Fruit fly (Drosophila melanogaster): ENCODE measurements around the gene gammaCOP.

The gammaCOP gene

DNA sequence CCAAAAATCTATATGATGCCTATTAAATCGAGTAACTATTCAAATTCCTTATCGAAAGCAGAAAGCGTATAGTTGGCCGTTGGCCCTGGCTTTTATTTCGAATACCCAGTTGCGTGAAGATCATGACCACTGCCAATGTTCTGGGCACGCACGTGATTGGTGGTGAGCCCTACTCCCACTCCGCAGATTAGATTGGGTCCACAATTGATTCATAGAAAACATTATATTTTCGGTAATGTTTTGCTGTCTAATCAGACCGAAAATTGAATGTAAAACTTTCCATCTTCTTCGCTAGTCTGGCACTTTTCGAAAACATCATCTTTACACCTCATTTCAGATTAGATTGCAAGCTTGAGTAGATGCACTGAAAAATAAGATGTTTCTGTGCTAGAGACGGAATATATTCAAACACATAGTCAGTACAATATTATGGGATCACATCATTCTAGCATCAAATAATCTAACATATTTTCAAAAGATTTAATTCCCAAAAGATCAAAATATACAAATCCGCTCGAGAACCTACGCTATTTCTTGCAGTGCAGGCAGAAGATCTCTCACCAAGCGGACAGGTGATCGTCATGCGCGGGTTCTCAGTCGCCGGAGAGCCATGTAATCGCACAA lies 20.4 kb downstream of the gammaCOP start, which contains the start of gene CG1774:
Gene CG1774 (plus strand): TSS at position 548 of the 624 bp plus-strand sequence.
- peak; percentile 95 for TF ChIP-seq noc (tag; optimal IDR thresholded peaks at IDR 0.05)

DNA sequence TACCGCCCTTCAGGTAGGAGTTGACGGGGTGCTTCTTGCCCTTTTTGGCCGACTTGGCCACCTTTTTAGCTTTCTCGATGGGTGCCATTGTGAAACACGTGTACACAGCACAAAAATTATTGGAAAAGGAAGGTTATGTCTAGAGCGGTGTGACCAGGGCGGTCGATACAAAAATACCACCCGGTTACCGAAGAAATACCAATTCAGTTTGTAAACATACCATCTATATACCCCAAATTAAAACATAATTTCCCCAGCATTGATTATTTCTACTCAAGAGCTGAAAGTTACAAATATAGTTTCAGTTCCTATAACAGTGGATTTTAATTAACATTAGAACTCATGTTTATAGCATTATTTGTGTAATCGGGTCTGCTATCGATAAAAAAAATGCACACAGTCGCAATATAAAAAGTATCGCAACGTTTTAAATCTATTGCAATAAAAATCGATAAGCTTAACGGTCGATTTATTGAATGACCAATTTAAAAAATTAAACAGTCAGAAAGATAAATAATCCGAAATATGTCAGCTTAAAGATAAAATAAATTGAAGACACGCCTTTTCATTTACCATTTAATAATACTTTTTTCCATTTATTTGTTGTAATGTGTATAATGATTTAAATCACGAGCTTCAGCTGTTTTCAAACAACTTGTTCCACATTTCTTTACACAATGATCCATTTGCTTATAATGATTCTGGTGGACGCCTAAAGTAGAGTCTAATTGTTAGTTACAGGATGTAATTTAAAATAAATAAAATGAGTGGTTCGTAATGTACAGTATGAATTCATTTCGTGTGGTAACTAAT lies 24.3 kb downstream of the gammaCOP start, which contains the start of gene RpL6:
Gene RpL6 (minus strand): TSS at position 134 of the 813 bp plus-strand sequence.
- no peak for TF ChIP-seq noc (tag; optimal IDR thresholded peaks at IDR 0.05)

DNA sequence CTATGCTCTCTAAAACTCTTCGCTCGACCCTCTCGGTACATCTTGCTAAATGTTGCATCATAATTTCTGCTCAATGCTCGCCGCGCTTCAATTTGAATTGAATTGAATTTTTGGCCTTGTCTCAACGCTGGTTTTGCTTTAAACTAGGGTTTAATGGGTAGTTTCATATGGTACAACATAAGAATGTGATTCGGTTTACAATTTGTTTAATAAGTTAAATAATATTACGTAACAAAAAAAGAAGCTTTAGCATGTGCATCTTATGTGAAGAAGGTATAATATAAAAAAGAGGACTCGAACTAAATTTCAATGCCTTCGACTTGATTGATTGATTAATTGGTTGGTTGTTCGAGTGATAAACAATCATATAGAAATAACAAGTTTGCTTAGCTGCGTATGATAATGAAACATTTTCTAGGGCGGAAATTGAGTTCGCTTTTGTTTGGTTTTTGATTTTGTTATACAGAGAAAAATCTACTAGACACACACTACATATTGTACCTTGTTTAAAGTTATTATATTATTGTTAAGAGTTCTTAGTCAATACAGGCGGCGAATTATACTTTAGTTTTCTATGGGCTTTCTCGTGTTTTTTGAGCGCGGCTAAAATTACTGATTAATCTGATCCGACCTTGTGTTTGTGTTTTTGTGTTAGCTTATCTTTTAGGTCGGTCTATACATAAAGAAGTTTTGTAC lies 25.9 kb downstream of the gammaCOP start:
- no peak for TF ChIP-seq noc (tag; optimal IDR thresholded peaks at IDR 0.05)

DNA sequence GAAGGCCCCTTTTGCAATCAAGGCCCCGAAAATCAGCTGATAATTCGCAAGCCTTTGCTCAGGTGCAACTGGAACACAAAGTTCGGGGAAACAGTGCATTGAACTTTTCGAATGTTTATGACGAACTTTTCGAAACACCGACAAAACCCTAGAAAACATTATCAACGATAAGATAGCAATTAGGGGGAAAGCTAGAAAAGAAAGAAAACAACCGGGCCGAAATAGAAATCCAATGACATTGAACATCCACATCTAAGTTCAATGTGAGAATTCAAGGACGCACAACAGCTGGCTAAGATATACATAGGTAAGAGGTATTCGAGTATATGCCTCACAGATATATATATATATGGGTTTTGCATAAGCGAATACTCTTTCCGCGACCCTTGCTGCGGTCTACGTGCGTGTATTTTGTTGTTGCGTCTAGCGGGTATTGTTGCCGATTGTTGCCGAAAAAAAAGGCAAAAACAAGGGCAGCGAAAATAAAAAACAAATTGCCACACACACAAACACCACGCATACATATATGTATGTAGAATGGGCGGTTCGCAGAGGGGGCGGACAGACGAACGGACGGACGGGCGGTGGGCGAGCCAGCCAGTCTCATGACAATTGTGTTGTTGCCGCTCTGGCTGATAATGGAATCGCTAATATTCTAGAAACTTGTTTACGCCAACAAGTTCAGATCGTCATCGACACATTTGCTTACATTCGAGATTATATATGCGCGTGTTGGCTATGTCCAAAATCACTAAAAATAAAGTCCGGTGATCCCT lies 27.8 kb downstream of the gammaCOP start:
- peak; percentile 67 for TF ChIP-seq noc (tag; optimal IDR thresholded peaks at IDR 0.05)

DNA sequence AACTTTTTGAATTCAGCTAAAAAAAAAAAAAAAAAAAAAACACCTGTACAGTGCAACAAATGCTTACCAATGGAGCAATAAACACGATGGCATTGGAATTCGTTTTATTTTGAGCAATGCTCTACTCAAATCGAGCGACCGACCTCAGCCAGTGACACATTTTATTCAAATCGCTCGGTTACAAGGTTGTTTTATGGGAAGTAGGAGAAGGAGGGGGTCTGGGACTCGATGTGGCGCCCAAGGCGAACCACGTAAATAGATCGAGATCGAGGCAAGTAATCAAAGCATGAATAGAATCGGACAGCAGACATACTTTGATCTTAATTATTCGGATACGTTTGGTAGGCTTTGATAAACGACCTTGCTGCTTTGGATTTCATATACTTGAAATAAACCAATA lies 31.3 kb downstream of the gammaCOP start:
- TF ChIP-seq noc (tag; optimal IDR thresholded peaks at IDR 0.05) = no peak

DNA sequence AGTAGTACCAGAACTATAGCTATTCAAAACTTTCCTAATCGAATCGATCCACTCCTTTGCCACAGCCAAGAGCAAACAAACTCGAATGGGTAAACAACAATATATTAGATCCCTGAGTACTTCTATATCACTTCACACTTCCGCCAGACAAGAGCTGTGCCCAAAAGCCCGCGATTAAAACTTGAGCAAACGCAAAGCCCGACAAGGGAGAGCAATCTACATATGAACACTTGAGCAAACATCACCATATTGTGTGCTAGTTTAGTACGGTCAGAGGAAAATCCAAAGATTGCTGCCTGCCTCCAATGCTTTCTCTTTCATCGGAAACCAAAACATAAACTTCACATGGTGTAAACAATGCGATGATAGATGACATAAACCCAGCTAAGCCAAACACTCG lies 31.7 kb downstream of the gammaCOP start:
- TF ChIP-seq noc (tag; optimal IDR thresholded peaks at IDR 0.05) = no peak

DNA sequence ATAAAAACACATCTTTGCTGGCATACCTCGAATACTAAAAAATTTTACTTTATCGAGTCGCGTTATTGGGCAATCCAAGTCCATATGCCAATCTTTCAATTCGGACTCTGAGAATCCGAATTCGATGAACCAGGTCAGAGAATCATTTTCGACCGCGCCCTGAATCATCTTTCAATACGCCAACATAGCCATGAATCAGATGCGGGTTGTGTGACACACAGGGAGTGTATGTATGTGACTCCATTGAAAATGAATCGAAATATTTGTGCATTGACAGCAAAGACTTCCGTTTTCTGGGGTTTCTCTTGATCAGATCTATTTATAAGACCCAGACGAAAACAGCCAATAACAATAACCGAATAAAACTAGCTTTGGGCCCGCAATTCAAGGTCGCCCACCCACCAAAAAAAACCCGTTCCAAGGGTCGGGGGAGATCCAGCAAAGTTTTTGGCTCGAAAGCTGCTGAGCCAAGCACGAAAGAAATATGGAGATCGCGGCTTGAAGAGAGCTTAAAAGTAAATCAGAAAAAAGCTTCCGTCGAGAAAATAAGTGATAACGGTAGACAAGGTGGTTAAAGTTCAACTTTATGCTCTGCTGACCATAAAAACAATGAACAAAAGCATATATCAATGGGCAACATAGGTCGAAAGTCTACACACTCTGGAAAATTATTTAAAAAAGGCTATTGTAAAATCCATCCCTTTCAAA lies 32.6 kb downstream of the gammaCOP start:
- no peak for TF ChIP-seq noc (tag; optimal IDR thresholded peaks at IDR 0.05)

DNA sequence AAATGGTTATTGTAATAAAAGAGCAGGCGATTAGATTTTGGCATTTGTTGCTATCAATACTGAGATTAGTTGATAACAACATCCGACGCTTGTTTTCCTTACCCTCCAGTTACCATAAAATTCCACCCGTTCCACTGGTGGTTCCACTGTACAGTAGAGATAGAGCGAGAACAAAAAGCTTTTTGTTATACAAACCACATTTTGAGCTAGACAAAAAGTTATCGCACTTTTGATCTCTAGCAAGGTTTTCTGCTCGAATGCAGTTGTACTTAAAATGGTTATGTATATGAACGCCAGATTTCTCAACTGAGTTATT lies 33.1 kb downstream of the gammaCOP start:
- no peak for TF ChIP-seq noc (tag; optimal IDR thresholded peaks at IDR 0.05)

DNA sequence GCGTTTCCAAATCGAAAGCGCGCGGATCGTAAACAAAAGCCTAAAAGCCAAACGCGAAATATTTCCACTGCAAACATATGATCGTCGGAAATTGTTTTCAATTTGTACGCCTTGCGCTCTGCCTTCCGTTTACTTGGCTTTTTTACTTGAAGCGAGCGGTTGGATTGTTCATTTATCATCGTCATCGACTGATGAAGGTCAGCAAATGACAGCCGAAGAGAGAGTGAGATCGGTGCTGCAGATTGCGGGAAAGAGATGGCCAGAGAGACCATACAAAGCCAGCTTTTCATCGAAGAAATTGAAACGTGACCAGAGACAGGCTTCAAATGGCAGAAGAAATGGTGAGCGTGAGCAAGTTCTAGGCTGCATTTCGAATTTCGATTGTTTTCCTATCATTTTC lies 33.8 kb downstream of the gammaCOP start:
- TF ChIP-seq noc (tag; optimal IDR thresholded peaks at IDR 0.05) = no peak

DNA sequence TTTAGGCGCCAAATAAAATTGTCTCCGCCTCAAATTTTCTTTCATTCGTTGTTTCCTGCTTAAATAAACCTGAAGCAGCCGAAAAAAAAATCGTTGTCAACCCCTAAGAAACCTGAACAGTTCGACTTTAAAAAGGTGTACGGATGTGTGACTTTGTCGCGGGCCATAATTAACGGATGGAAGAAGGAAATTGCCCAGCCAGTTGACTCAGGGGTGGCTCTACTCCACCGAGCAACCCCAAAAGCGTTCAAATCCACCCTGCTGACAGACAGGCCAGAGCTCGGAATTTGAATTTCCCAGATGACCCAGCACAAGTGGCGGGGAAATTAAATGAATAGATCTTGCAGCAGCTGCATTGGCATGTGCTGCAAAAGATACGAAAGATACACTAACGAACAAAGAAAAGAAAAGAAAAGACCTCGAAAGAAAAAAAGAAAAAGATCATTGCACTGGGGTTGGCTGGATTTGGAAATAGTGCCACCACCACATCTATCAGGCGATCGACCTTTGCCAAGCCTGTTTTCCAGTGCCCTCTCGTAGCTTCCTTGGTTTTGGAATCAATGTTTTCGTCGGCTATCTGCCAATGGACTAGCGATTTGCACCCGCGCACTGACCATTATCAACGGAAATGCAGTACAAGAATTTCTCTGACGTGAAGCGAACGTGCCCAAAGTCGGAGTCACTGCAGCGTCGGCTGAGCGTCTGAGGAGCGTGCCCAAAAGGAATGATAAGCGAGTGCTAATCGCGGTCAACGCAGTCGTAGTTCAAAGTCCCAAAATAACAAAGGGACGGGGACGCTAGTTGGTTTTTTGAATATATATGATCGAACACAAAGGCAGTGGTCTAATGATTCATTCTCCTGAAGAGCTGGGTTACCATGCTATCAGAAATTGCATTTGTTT lies 34.5 kb downstream of the gammaCOP start:
- TF ChIP-seq noc (tag; optimal IDR thresholded peaks at IDR 0.05) = no peak

DNA sequence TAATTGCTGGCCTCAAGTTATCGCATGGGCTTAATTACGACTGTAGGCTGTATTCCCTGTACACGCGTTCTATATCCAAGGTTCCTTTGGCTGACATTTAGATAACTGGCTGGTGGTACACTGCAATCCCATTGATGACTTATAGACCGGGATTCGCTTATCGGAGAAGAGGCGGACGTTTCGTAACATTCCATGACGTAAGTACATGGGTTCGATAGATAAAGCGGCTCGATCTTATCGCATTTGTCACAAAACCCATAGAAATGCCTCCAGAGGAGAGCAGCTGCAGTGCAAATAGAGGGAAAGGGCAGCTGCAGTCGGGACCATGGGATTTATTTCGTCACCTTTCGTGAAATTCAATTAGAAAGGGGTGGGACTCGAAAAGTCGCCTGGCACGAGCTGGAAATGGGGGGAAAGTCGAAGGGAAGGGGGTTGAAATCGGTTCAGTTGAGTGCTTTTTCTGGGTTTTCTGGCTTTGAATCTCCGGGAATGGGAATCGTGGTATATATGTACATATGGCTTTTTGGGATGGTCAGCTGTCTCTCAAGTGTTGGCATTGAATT lies 35.4 kb downstream of the gammaCOP start:
- TF ChIP-seq noc (tag; optimal IDR thresholded peaks at IDR 0.05) = no peak

DNA sequence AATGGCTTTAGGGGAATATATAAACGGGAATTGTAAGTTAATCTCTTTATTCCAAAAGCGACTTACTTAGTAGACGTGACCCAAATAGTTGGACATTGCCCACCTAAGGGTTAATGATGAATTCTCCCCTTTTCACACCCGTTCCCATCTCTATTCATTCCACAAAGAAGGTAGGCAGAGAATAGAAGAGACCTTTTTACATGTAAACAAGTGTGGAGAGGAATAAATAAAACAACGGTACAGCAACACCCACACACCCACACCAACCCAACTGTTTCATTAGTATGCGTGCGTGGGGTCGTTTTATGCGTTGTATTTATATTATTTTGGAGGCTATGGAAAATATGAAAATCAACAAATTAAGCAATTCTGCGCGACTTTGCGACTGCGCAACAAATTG lies 36.1 kb downstream of the gammaCOP start:
- TF ChIP-seq noc (tag; optimal IDR thresholded peaks at IDR 0.05) = no peak

DNA sequence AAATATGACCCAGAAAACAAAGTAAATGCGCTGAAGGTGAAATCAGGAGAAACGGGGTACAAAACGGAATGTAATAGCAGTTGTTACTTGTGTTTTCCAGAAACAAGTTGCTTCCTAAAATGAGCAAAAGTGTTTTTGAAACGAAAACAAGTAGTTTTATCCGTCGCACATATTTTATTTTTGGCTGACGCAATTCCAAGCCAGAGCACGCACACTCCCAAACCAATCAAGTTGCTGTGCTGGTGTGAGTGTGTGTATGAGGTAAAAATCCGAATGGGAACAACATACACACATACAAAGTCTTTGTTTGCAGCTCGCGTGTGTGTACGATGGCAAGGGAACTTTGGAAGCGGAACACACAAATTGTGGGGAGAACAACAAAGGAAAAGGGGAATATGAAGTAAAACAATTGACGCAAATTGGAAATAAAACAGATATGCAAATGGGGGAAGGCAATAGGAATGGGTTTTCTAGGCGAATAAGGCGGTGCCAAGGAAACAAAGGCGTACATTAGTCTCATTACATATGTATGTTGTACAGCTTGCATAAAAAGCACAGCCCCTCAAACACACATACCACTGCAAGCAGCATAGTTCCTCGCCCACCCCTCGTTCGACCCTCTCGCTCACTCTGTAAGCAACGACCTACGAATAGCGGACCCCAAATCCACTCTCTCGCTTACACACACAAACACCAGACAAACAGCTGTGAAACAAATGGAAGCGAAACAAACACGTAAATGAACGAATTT lies 36.7 kb downstream of the gammaCOP start:
- TF ChIP-seq noc (tag; optimal IDR thresholded peaks at IDR 0.05) = peak; percentile 57
